Worm (Caenorhabditis elegans): ENCODE measurements around the gene exos-9.

exos-9 gene

ce11 chrIII:7179538-7180301 lies 18.2 kb downstream of the exos-9 start, which contains the start of the genes rps-14 and rpl-36 (continued):
- TF ChIP-seq skn-1 (tag; optimal IDR thresholded peaks at IDR 0.05) (no peak), sma-9 (GFP tag; optimal IDR thresholded peaks at IDR 0.05) (peak; percentile 88), sma-9 (tag; optimal IDR thresholded peaks at IDR 0.05) (no peak), nhr-237 (tag; optimal IDR thresholded peaks at IDR 0.05) (no peak), nhr-10 (tag; optimal IDR thresholded peaks at IDR 0.05) (peak; percentile 47), lin-39 (tag; optimal IDR thresholded peaks at IDR 0.05) (no peak), crh-2 (tag; optimal IDR thresholded peaks at IDR 0.05) (peak; percentile 94), sem-4 (tag; optimal IDR thresholded peaks at IDR 0.05) (peak; percentile 78), mbf-1 (tag; optimal IDR thresholded peaks at IDR 0.05) (no peak), peb-1 (tag; optimal IDR thresholded peaks at IDR 0.05) (no peak), Y55F3AM.14 (GFP tag; optimal IDR thresholded peaks at IDR 0.05) (no peak), nhr-23 (tag; optimal IDR thresholded peaks at IDR 0.05) (no peak)

ce11 chrIII:7178497-7178896 lies 19.4 kb downstream of the exos-9 start:
- TF ChIP-seq lin-11 (tag; optimal IDR thresholded peaks at IDR 0.05), result no peak

ce11 chrIII:7170090-7170489 lies 27.8 kb downstream of the exos-9 start:
- TF ChIP-seq dmd-4 (tag; optimal IDR thresholded peaks at IDR 0.05), result no peak
- no peak for TF ChIP-seq Y55F3AM.14 (GFP tag; optimal IDR thresholded peaks at IDR 0.05)
- no peak for TF ChIP-seq nhr-10 (tag; optimal IDR thresholded peaks at IDR 0.05)
- TF ChIP-seq ZK546.5 (tag; optimal IDR thresholded peaks at IDR 0.05), result no peak

DNA sequence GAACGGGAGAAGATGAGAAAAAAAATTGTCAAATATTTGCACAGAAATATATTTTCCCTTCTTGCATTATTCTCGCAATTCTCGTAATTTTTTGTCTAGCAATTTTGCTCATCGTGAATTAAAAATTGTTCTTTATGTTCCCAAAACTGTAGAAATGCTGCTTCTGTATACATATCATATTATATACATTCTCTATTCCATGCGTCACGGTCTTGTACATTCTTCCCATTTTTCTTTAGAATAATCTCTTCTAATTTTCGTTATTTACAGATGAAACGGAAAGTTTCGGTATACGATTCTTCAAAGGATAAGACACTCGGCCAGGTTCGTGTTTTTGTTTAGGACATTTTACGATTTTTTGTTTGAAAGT lies 30.3 kb downstream of the exos-9 start, which contains the start of gene acs-4:
acs-4 (plus strand) TSS at position 271 of the 370 bp plus-strand sequence.
- TF ChIP-seq nhr-25 (tag; optimal IDR thresholded peaks at IDR 0.05) (no peak), ZK546.5 (tag; optimal IDR thresholded peaks at IDR 0.05) (no peak), unc-39 (tag; optimal IDR thresholded peaks at IDR 0.05) (no peak)

DNA sequence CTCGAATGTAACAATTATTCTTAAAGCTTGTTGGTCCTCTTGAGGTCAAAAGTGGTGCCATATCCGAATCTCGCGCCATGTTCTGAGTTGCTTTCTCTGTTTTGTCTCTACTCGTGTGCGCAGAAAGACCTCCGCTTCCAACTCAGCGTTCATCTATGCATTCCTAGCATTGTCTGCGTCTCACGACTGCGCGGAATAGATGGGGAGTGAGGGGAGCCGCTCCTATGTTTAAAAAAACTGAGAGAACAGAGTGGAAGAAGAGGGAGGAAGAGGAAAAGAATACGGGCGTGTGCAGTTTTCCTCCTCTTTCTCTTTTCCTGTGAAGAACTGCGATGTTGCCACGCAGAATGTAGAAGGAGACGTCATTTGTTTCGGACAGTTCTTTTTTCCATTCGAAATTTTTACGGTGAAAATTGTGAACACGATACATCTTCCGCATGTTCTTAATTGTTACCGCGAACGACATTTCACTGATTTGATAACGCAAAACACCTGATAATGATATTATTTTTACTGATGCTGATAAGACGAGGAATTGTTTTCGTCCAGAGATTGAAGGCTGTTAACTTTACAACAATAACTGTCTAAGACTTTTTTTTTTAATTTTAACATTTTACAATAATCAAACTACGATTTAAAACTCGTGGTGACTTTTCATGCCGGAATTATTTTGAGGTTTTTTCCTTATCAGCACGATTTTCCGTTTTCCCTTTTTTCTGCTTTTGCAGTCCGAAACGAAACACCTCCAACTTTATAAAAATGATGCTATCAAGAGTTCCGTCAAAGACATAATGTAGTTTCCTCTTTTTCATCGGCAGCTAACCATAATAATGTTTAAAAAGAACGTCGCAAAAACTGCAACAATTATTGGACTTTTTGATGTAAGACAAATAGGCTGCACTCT lies 31.0 kb downstream of the exos-9 start:
- TF ChIP-seq nhr-23 (tag; optimal IDR thresholded peaks at IDR 0.05) (no peak), crh-2 (tag; optimal IDR thresholded peaks at IDR 0.05) (peak; percentile 71), ceh-82 (tag; optimal IDR thresholded peaks at IDR 0.05) (no peak), F13H6.1 (tag; optimal IDR thresholded peaks at IDR 0.05) (peak; percentile 44), mab-5 (tag; optimal IDR thresholded peaks at IDR 0.05) (peak; percentile 16), unc-55 (GFP tag; optimal IDR thresholded peaks at IDR 0.05) (peak; percentile 82), lsy-2 (tag; optimal IDR thresholded peaks at IDR 0.05) (peak in 1 of 2 experiments; percentile 69), fos-1 (tag; optimal IDR thresholded peaks at IDR 0.05) (peak; percentile 58), lin-13 (GFP tag; optimal IDR thresholded peaks at IDR 0.05) (peak; percentile 5), egl-27 (tag; optimal IDR thresholded peaks at IDR 0.05) (peak; percentile 74), alr-1 (tag; optimal IDR thresholded peaks at IDR 0.05) (no peak), nhr-25 (tag; optimal IDR thresholded peaks at IDR 0.05) (peak; percentile 5), nhr-129 (tag; optimal IDR thresholded peaks at IDR 0.05) (peak; percentile 76), ztf-4 (tag; optimal IDR thresholded peaks at IDR 0.05) (peak; percentile 32), nhr-237 (tag; optimal IDR thresholded peaks at IDR 0.05) (no peak), lin-11 (tag; optimal IDR thresholded peaks at IDR 0.05) (peak; percentile 63), sma-9 (GFP tag; optimal IDR thresholded peaks at IDR 0.05) (peak; percentile 13), sma-9 (tag; optimal IDR thresholded peaks at IDR 0.05) (no peak), mdl-1 (tag; optimal IDR thresholded peaks at IDR 0.05) (peak; percentile 23 to 29), zag-1 (tag; optimal IDR thresholded peaks at IDR 0.05) (peak; percentile 62), C34F6.9 (tag; optimal IDR thresholded peaks at IDR 0.05) (peak; percentile 77)

Data from whole organism, L2 larva.